Fruit fly (Drosophila melanogaster) whole organism, embryonic: ENCODE results near the gene HipHop.

Source experiments
- Ada2b ChIP-seq: fragments of 200-800 bp; sonication (Bioruptor generic); IDR thresholded peaks from 2 replicates; pipeline ENCODE4 v1.3.6; 2022; ENCODE audit warnings: missing biosample characterization, missing genetic modification characterization
- Aef1 ChIP-seq: fragments of 200-800 bp; sonication (Bioruptor generic); IDR thresholded peaks from 3 replicates; pipeline ENCODE4 v1.3.6; 2022; ENCODE audit warnings: missing biosample characterization, missing genetic modification characterization
- Atf-2 ChIP-seq: fragments of 200-800 bp; sonication (Bioruptor generic); optimal IDR thresholded peaks from 2 replicates; lab custom pipeline; 2016; ENCODE audit warnings: missing biosample characterization, missing genetic modification characterization
- Atf6 ChIP-seq: fragments of 200-800 bp; sonication (Bioruptor generic); IDR thresholded peaks from 2 replicates; pipeline ENCODE4 v1.3.6; 2022; ENCODE audit warnings: missing biosample characterization, missing genetic modification characterization
- CG10565 ChIP-seq: fragments of 200-800 bp; sonication (Bioruptor generic); optimal IDR thresholded peaks from 3 replicates; lab custom pipeline; 2016; ENCODE audit warnings: missing biosample characterization, mild to moderate bottlenecking, missing genetic modification characterization
- CG11247 ChIP-seq: fragments of 200-800 bp; sonication (Bioruptor generic); IDR thresholded peaks from 2 replicates; pipeline ENCODE4 v1.3.6; 2022; ENCODE audit warnings: missing biosample characterization, missing genetic modification characterization
- CG11456 ChIP-seq: fragments of 200-800 bp; sonication (Bioruptor generic); IDR thresholded peaks from 3 replicates; pipeline ENCODE4 v1.3.6; 2022; ENCODE audit warnings: missing biosample characterization, missing genetic modification characterization
- CG11560 ChIP-seq: fragments of 200-800 bp; sonication (Bioruptor generic); IDR thresholded peaks from 3 replicates; pipeline ENCODE4 v1.3.6; 2022; ENCODE audit warnings: missing biosample characterization, missing genetic modification characterization
- CG14710 ChIP-seq: fragments of 200-800 bp; sonication (Bioruptor generic); optimal IDR thresholded peaks from 3 replicates; lab custom pipeline; 2019; ENCODE audit warnings: missing biosample characterization, mild to moderate bottlenecking, missing genetic modification characterization, moderate library complexity
- CG14965 ChIP-seq: fragments of 200-800 bp; sonication (Bioruptor generic); optimal IDR thresholded peaks from 2 replicates; lab custom pipeline; 2016; ENCODE audit warnings: missing biosample characterization, missing genetic modification characterization, borderline replicate concordance
- CG17802 ChIP-seq: fragments of 200-800 bp; sonication (Bioruptor generic); optimal IDR thresholded peaks from 2 replicates; lab custom pipeline; 2018; ENCODE audit warnings: missing biosample characterization, mild to moderate bottlenecking, missing genetic modification characterization, moderate library complexity
- CG30403 ChIP-seq: fragments of 200-800 bp; sonication (Bioruptor generic); optimal IDR thresholded peaks from 3 replicates; lab custom pipeline; 2016; ENCODE audit warnings: missing biosample characterization, missing genetic modification characterization
- CG31224 ChIP-seq: fragments of 200-800 bp; sonication (Bioruptor generic); IDR thresholded peaks from 2 replicates; pipeline ENCODE4 v1.3.6; 2022; ENCODE audit warnings: missing biosample characterization, missing genetic modification characterization
- CG31365 ChIP-seq: fragments of 200-800 bp; sonication (Bioruptor generic); optimal IDR thresholded peaks from 2 replicates; lab custom pipeline; 2018; ENCODE audit warnings: missing biosample characterization, mild to moderate bottlenecking, missing genetic modification characterization
- CG3281 ChIP-seq: fragments of 200-800 bp; sonication (Bioruptor generic); optimal IDR thresholded peaks from 3 replicates; lab custom pipeline; 2017; ENCODE audit warnings: missing biosample characterization, mild to moderate bottlenecking, missing genetic modification characterization
- CG34376 ChIP-seq: fragments of 200-800 bp; sonication (Bioruptor generic); optimal IDR thresholded peaks from 2 replicates; lab custom pipeline; 2018; ENCODE audit warnings: missing biosample characterization, mild to moderate bottlenecking, missing genetic modification characterization
- CG34422 ChIP-seq: fragments of 200-800 bp; sonication (Bioruptor generic); IDR thresholded peaks from 3 replicates; pipeline ENCODE4 v1.3.6; 2022; ENCODE audit warnings: missing biosample characterization, missing genetic modification characterization
- CG42726 ChIP-seq: fragments of 200-800 bp; sonication (Bioruptor generic); IDR thresholded peaks from 2 replicates; pipeline ENCODE4 v1.3.6; 2022; ENCODE audit warnings: missing biosample characterization, missing genetic modification characterization; ENCODE audit not compliant: partially characterized antibody
- CG4820 ChIP-seq: fragments of 200-800 bp; sonication (Bioruptor generic); optimal IDR thresholded peaks from 3 replicates; lab custom pipeline; 2016; ENCODE audit warnings: missing biosample characterization, missing genetic modification characterization
- CG6272 ChIP-seq: fragments of 200-800 bp; sonication (Bioruptor generic); IDR thresholded peaks from 2 replicates; pipeline ENCODE4 v1.3.6; 2022; ENCODE audit warnings: missing biosample characterization, missing genetic modification characterization
- CG7556 ChIP-seq: fragments of 200-800 bp; sonication (Bioruptor generic); optimal IDR thresholded peaks from 2 replicates; lab custom pipeline; 2017; ENCODE audit warnings: missing biosample characterization, mild to moderate bottlenecking, missing genetic modification characterization
- CG7987 ChIP-seq: fragments of 200-800 bp; sonication (Bioruptor generic); optimal IDR thresholded peaks from 2 replicates; lab custom pipeline; 2018; ENCODE audit warnings: missing biosample characterization, mild to moderate bottlenecking, missing genetic modification characterization, moderate library complexity
- CG8765 ChIP-seq: fragments of 200-800 bp; sonication (Bioruptor generic); IDR thresholded peaks from 2 replicates; pipeline ENCODE4 v1.3.6; 2022; ENCODE audit warnings: missing biosample characterization, missing genetic modification characterization
- CTCF ChIP-seq: fragments of 200-800 bp; sonication (Bioruptor generic); optimal IDR thresholded peaks from 2 replicates; lab custom pipeline; 2017; ENCODE audit warnings: missing biosample characterization, mild to moderate bottlenecking, missing genetic modification characterization, moderate library complexity
- Chrac-16 ChIP-seq: fragments of 200-800 bp; sonication (Bioruptor generic); optimal IDR thresholded peaks from 3 replicates; lab custom pipeline; 2016; ENCODE audit warnings: missing biosample characterization, missing genetic modification characterization
- D19B ChIP-seq: fragments of 200-800 bp; sonication (Bioruptor generic); optimal IDR thresholded peaks from 2 replicates; lab custom pipeline; 2017; ENCODE audit warnings: missing biosample characterization, mild to moderate bottlenecking, missing genetic modification characterization
- Dp ChIP-seq: fragments of 200-800 bp; sonication (Bioruptor generic); optimal IDR thresholded peaks from 2 replicates; lab custom pipeline; 2018; ENCODE audit warnings: missing biosample characterization, mild to moderate bottlenecking, missing genetic modification characterization, moderate library complexity
- E2f2 ChIP-seq: fragments of 200-800 bp; sonication (Bioruptor generic); IDR thresholded peaks from 2 replicates; pipeline ENCODE4 v1.3.6; 2022; ENCODE audit warnings: missing biosample characterization, missing genetic modification characterization
- GATAe ChIP-seq: fragments of 200-800 bp; sonication (Bioruptor generic); conservative IDR thresholded peaks from 2 replicates; pipeline ENCODE4 v1.3.6; 2022; ENCODE audit warnings: missing biosample characterization, missing genetic modification characterization
- HLHmδ ChIP-seq: fragments of 200-800 bp; sonication (Bioruptor generic); optimal IDR thresholded peaks from 2 replicates; lab custom pipeline; 2018; ENCODE audit warnings: missing biosample characterization, mild to moderate bottlenecking, missing genetic modification characterization, moderate library complexity
- Lpt ChIP-seq: fragments of >200 bp; optimal IDR thresholded peaks from 2 replicates; lab custom pipeline; 2018; ENCODE audit warnings: missing biosample characterization, missing genetic modification characterization
- Myb ChIP-seq: fragments of 200-800 bp; sonication (Bioruptor generic); optimal IDR thresholded peaks from 2 replicates; lab custom pipeline; 2016; ENCODE audit warnings: missing biosample characterization, missing genetic modification characterization
- Neu2 ChIP-seq: fragments of 200-800 bp; sonication (Bioruptor generic); optimal IDR thresholded peaks from 3 replicates; lab custom pipeline; 2016; ENCODE audit warnings: missing biosample characterization, missing genetic modification characterization, borderline replicate concordance
- Nf-YB ChIP-seq: fragments of 200-800 bp; sonication (Bioruptor generic); optimal IDR thresholded peaks from 3 replicates; lab custom pipeline; 2019; ENCODE audit warnings: missing biosample characterization, mild to moderate bottlenecking, missing genetic modification characterization, moderate library complexity
- NfI ChIP-seq: fragments of 200-800 bp; sonication (Bioruptor generic); optimal IDR thresholded peaks from 3 replicates; lab custom pipeline; 2018; ENCODE audit warnings: missing biosample characterization, mild to moderate bottlenecking, missing genetic modification characterization, moderate library complexity
- TFAM ChIP-seq: fragments of 200-800 bp; sonication (Bioruptor generic); optimal IDR thresholded peaks from 2 replicates; lab custom pipeline; 2017; ENCODE audit warnings: missing biosample characterization, missing genetic modification characterization, inconsistent platforms
- Taf1 ChIP-seq: fragments of 200-800 bp; sonication (Bioruptor generic); IDR thresholded peaks from 2 replicates; pipeline ENCODE4 v1.3.6; 2022; ENCODE audit warnings: missing biosample characterization, missing genetic modification characterization
- Xbp1 ChIP-seq: fragments of 200-800 bp; sonication (Bioruptor generic); optimal IDR thresholded peaks from 3 replicates; lab custom pipeline; 2016; ENCODE audit warnings: missing biosample characterization, mild to moderate bottlenecking, missing genetic modification characterization
- br ChIP-seq: fragments of >200 bp; optimal IDR thresholded peaks from 2 replicates; lab custom pipeline; 2017
- cg ChIP-seq: fragments of 200-800 bp; sonication (Bioruptor generic); optimal IDR thresholded peaks from 3 replicates; lab custom pipeline; 2019; ENCODE audit warnings: missing biosample characterization, mild to moderate bottlenecking, missing genetic modification characterization, moderate library complexity
- da ChIP-seq: fragments of 200-800 bp; sonication (Bioruptor generic); optimal IDR thresholded peaks from 2 replicates; lab custom pipeline; 2016; ENCODE audit warnings: missing biosample characterization, missing genetic modification characterization
- hb ChIP-seq: fragments of 200-800 bp; sonication (Bioruptor generic); IDR thresholded peaks from 3 replicates; pipeline ENCODE4 v1.3.6; 2022; ENCODE audit warnings: missing biosample characterization, missing genetic modification characterization; ENCODE audit not compliant: partially characterized antibody
- insv ChIP-seq, 2 experiments: fragments of 200-800 bp; sonication (Bioruptor generic); optimal IDR thresholded peaks; 3 replicates each; lab custom pipeline; 2016 to 2018; ENCODE audit warnings: missing biosample characterization in 2 of 2, missing genetic modification characterization in 2 of 2
- kay ChIP-seq: fragments of 200-800 bp; sonication (Bioruptor generic); optimal IDR thresholded peaks from 2 replicates; lab custom pipeline; 2016; ENCODE audit warnings: missing biosample characterization, missing genetic modification characterization
- mld ChIP-seq: fragments of 200-800 bp; sonication (Bioruptor generic); IDR thresholded peaks from 3 replicates; pipeline ENCODE4 v1.3.6; 2022; ENCODE audit warnings: missing biosample characterization, missing genetic modification characterization; ENCODE audit not compliant: partially characterized antibody
- psq ChIP-seq: fragments of 200-800 bp; sonication (Bioruptor generic); optimal IDR thresholded peaks from 2 replicates; lab custom pipeline; 2017; ENCODE audit warnings: missing biosample characterization, missing genetic modification characterization
- run ChIP-seq: fragments of 200-800 bp; sonication (Bioruptor generic); optimal IDR thresholded peaks from 3 replicates; lab custom pipeline; 2018; ENCODE audit warnings: missing biosample characterization, mild to moderate bottlenecking, missing genetic modification characterization
- tio ChIP-seq: fragments of 200-800 bp; sonication (Bioruptor generic); optimal IDR thresholded peaks from 2 replicates; lab custom pipeline; 2017; ENCODE audit warnings: missing biosample characterization, missing genetic modification characterization, inconsistent platforms
- unpg ChIP-seq: fragments of 200-800 bp; sonication (Bioruptor generic); optimal IDR thresholded peaks from 3 replicates; lab custom pipeline; 2018; ENCODE audit warnings: missing biosample characterization, mild to moderate bottlenecking, missing genetic modification characterization, moderate library complexity
- zfh1 ChIP-seq: fragments of 200-800 bp; sonication (Bioruptor generic); IDR thresholded peaks from 3 replicates; pipeline ENCODE4 v1.3.6; 2022; ENCODE audit warnings: missing biosample characterization, missing genetic modification characterization

Gene HipHop

DNA sequence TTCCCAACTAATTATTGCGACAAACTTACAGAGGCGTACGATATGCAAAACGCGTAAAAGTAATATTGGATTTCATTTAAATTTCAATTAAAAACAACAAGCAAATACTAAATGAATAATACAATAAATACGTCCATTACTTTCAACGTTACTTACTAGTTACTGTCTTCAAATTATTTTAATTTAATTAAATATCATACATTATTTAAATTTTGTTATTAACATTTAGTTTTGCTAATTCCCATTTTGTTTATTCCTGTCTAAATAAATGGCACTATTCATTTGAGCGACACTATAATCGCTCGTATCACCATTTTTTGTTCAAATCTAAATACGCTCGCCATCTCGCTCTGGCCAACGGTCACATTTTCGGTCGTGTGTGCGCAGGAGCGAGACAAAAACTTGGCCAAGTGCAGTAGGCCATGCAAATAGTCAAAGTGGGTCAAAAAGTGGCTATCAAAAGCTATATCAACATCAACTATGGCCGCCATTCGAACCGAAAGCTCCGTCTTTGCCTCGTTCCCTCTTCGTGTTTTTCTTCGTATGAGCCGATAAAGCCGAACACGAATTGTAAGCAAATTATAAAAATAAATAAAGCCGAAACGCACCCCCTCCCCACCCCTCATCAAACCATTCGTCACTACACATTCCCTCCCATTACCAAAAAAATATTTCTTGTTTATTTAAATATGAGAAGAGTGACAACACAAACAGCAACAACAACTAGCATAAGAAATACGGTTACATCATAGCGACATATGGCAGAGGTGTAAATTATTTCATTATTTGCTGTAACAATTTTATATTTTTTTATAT, 31.6 kb upstream of the HipHop start (continued):
- no peak for TF ChIP-seq CG11247 (GFP tag; lab: Robert Waterston, UW)
- peak; percentile 16; the same call in 1 of the 2 replicates for TF ChIP-seq Ada2b (GFP tag; lab: Robert Waterston, UW)
- no peak for TF ChIP-seq br
- TF ChIP-seq CG34376 (GFP tag; lab: Kevin White, UChicago) = peak; percentile 94
- no peak for TF ChIP-seq CG17802 (tag; lab: Kevin White, UChicago)
- 0 out of 2 replicates have a peak, but pooled peaks have one; percentile 27 for TF ChIP-seq E2f2 (GFP tag; lab: Robert Waterston, UW)
- TF ChIP-seq hb (GFP tag; lab: Robert Waterston, UW) = no peak
- no peak for TF ChIP-seq Atf-2 (GFP tag; lab: Kevin White, UChicago)
- TF ChIP-seq CG14710 = no peak
- TF ChIP-seq run = peak; percentile 23
- TF ChIP-seq Dp = no peak
- no peak for TF ChIP-seq Taf1
- no peak for TF ChIP-seq Lpt (GFP tag; lab: Kevin White, UChicago)
- TF ChIP-seq psq (GFP tag; lab: Kevin White, UChicago) = peak; percentile 52
- no peak for TF ChIP-seq CG14965 (GFP tag; lab: Kevin White, UChicago)
- peak in 1 of 2 experiments; percentile 31 for TF ChIP-seq insv (GFP tag; optimal IDR thresholded peaks at IDR 0.05; lab: Kevin White, UChicago)
- TF ChIP-seq TFAM (GFP tag; lab: Kevin White, UChicago) = no peak
- TF ChIP-seq CG10565 (GFP tag; lab: Kevin White, UChicago) = no peak
- TF ChIP-seq CG31224 (GFP tag; lab: Robert Waterston, UW) = 0 out of 2 replicates have a peak, but pooled peaks have one; percentile 6
- TF ChIP-seq CTCF (GFP tag; lab: Kevin White, UChicago) = no peak
- TF ChIP-seq CG31365 (tag; lab: Kevin White, UChicago) = peak; percentile 71
- peak; percentile 52; the same call in 2 of the 3 replicates for TF ChIP-seq zfh1
- no peak for TF ChIP-seq CG11456
- TF ChIP-seq CG7987 = peak; percentile 75
- peak; percentile 60; the same call in 1 of the 2 replicates for TF ChIP-seq GATAe (GFP tag; lab: Robert Waterston, UW)
- no peak for TF ChIP-seq tio (GFP tag; lab: Kevin White, UChicago)
- peak; percentile 10 for TF ChIP-seq CG7556
- no peak for TF ChIP-seq CG42726 (GFP tag; lab: Robert Waterston, UW)
- TF ChIP-seq CG6272 (GFP tag; lab: Robert Waterston, UW) = no peak
- no peak for TF ChIP-seq Chrac-16 (GFP tag; lab: Kevin White, UChicago)
- TF ChIP-seq Xbp1 (GFP tag; lab: Kevin White, UChicago) = no peak
- no peak for TF ChIP-seq CG4820
- TF ChIP-seq da (GFP tag; lab: Kevin White, UChicago) = peak; percentile 5
- peak; percentile 43; the same call in 1 of the 2 replicates for TF ChIP-seq Atf6 (GFP tag; lab: Robert Waterston, UW)
- no peak for TF ChIP-seq CG11560 (tag; lab: Robert Waterston, UW)
- peak; percentile 43 for TF ChIP-seq cg (GFP tag; lab: Kevin White, UChicago)
- peak; percentile 24 for TF ChIP-seq Myb (GFP tag; lab: Kevin White, UChicago)
- no peak for TF ChIP-seq kay (GFP tag; lab: Kevin White, UChicago)
- TF ChIP-seq Neu2 (GFP tag; lab: Kevin White, UChicago) = no peak
- peak; percentile 27 for TF ChIP-seq NfI (GFP tag; lab: Kevin White, UChicago)
- TF ChIP-seq Aef1 (GFP tag; lab: Robert Waterston, UW) = no peak
- TF ChIP-seq HLHmδ (GFP tag; lab: Kevin White, UChicago) = no peak
- TF ChIP-seq CG34422 = peak; percentile 51; the same call in 1 of the 3 replicates
- TF ChIP-seq CG3281 (GFP tag; lab: Kevin White, UChicago) = peak; percentile 67
- no peak for TF ChIP-seq D19B (GFP tag; lab: Kevin White, UChicago)
- TF ChIP-seq CG8765 (GFP tag; lab: Robert Waterston, UW) = no peak
- peak; percentile 24 for TF ChIP-seq unpg (GFP tag; lab: Kevin White, UChicago)
- peak; percentile 1 for TF ChIP-seq Nf-YB (GFP tag; lab: Kevin White, UChicago)
- TF ChIP-seq mld (GFP tag; lab: Robert Waterston, UW) = no peak
- TF ChIP-seq CG30403 = peak; percentile 22
